Worm (Caenorhabditis elegans) whole organism, L4/young adult: ENCODE results near the gene F20B10.3.
"Not testable (repeated sequence)": the region's sequence is repeated elsewhere in the genome, so short reads cannot be mapped to it uniquely, and the experiment has no call there.

ENCODE experiments used
- W03F9.2 ChIP-seq: fragments of 150-350 bp; optimal IDR thresholded peaks from 2 replicates; lab custom pipeline; 2014; ENCODE audit warnings: missing biosample characterization, missing genetic modification characterization
- dao-5 ChIP-seq: sonication (generic microtip); optimal IDR thresholded peaks from 2 replicates; lab custom pipeline; 2016; ENCODE audit warnings: missing genotype, missing genetic modification characterization, moderate library complexity, missing compliant biosample characterization
- him-1 ChIP-seq: sonication (generic microtip); optimal IDR thresholded peaks from 2 replicates; lab custom pipeline; 2016; ENCODE audit warnings: missing genotype, missing genetic modification reagents, missing genetic modification characterization, missing compliant biosample characterization

Gene F20B10.3

DNA sequence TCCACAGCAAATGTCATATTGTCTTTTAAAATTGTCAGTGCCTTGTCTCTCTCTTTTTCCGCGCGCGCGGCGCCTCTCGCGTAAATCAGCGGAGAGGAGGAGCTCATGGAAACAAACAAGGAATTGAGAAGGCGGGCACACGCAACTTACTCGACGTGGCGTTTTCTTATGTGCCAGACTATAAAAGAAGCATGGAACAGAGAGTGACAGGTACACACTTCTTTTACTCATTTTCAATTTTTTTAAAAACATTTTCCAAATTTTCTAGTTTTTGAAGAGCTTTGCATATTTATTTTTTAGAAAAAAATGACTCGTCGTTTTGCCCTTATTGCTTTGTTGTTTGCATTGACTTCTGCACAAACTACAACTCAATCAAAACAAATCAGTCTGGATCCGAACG, at the start of gene F20B10.3:
Gene F20B10.3 (plus strand): TSS at position 301 of the 400 bp plus-strand sequence.
- TF ChIP-seq dao-5 (tag; lab: Kevin White, UChicago) (no peak), him-1 (tag; lab: Kevin White, UChicago) (no peak), W03F9.2 (no peak)

DNA sequence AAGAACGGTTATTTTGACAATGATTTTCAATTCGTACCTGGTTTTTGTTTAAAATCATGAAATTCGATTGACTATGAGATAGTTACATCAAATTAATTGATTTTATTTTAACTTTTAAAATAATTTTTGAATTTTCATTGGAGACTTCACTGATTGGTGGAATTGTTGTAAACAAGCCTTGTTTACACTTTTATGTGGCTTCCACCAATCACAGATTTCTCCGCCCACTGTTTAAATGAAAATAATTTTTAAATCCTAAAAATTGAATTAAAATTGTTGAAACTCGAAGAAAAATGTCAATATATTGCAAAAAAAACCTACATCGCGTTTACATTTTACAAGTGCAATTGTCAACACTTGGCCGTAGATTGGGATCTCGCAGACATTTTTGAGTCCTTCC, 47.5 kb upstream of the F20B10.3 start:
- TF ChIP-seq W03F9.2 (no peak), him-1 (tag; lab: Kevin White, UChicago) (no peak), dao-5 (tag; lab: Kevin White, UChicago) (no peak)

- TF ChIP-seq dao-5 (tag; lab: Kevin White, UChicago): no peak
- TF ChIP-seq W03F9.2: peak; percentile 53
Measured at ce11 chrIV:12121076-12121475, 47.0 kb upstream of the F20B10.3 start, which contains the start of the genes ddb-1 and M18.6. TSS of gene ddb-1 (minus strand) at chrIV:12121165. TSS of gene M18.6 (plus strand) at chrIV:12121310.

DNA sequence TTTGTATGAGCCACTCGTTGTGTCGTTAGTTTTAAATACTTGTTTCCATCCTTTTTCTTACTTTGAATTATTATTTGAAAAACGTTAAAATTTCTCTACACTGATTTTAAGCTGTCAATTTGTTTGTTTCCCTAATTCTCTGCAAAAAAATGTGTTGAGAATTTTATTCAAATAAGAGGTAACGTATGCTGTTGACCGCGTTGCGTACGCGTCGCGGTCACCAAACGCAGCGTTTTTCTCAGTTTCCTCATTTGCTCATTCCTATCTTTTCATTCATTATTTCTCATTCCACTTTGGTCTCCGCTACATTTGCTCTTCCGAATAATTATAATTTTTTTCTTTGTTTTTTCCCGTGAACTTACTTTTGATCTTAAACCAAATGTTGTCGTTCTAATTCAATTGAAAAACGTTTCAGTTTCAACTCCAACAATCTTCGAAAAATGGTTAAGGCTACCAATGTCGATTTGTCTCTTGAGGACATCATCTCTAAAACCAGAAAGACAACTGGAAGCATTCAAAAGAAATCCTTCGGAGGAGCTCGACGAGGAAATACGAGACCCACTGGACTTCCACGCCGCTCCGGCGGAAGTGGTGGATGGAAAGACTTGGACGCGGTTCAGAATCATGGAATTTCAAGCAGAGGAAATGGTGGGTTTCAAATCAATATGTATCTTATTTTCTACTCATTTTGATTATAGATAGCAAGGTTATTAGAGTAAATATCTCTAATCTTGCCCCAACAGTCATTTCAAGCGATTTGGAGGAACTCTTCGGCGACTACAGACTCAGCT, 45.0 kb upstream of the F20B10.3 start, which contains the start of gene aly-3:
Gene aly-3 (plus strand): TSS at position 409 of the 791 bp plus-strand sequence.
- TF ChIP-seq him-1 (tag; lab: Kevin White, UChicago) (no peak), dao-5 (tag; lab: Kevin White, UChicago) (no peak), W03F9.2 (no peak)

- TF ChIP-seq W03F9.2: no peak
- TF ChIP-seq him-1 (tag; lab: Kevin White, UChicago): no peak
- TF ChIP-seq dao-5 (tag; lab: Kevin White, UChicago): no peak
Measured at ce11 chrIV:12124314-12125084, 43.5 kb upstream of the F20B10.3 start, which contains the start of gene dhhc-6. TSS of gene dhhc-6 (plus strand) at chrIV:12124952.

- no peak for TF ChIP-seq him-1 (tag; lab: Kevin White, UChicago)
- no peak for TF ChIP-seq W03F9.2
- TF ChIP-seq dao-5 (tag; lab: Kevin White, UChicago): no peak
Measured at ce11 chrIV:12126740-12127472, 41.1 kb upstream of the F20B10.3 start.

DNA sequence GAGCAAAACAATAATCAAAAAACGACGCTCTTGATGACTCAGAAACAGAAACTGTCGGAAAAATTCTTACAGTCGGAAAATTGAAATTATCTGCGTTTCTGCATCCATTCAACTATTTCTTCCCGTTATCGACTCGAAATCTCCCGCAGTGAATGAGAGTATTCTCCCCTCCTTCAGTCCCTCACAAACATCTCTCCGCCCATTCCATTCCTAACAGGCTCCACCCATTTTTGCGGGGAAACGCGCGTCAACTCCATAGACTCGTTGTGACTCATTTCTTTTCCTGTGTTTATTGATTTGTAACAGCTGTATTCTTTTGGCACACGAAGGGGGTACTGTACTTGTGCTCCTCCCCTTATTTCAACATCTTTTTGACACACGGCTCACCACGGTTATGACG, 40.2 kb upstream of the F20B10.3 start:
- TF ChIP-seq W03F9.2 (no peak), dao-5 (tag; lab: Kevin White, UChicago) (no peak), him-1 (tag; lab: Kevin White, UChicago) (no peak)

DNA sequence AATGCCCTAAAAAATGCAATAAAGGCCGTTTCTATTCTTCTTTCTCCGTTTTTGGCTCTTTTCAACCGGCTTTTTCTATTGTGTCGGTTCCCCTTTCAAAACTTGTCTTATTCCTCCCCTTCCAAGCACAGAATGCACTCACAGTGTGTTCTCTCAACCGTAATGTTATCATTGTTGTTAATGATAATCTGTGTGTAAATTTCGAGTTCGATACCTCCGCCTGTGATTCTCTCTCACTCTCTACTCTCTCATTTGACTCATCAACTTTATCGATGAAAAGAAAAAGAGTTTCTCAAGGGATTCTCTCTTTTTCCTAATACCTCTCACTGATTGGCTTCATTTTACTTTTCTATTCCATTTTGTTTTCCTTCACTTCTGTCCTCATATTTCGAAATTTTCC, 39.3 kb upstream of the F20B10.3 start:
- TF ChIP-seq dao-5 (tag; lab: Kevin White, UChicago): no peak
- TF ChIP-seq him-1 (tag; lab: Kevin White, UChicago): no peak
- no peak for TF ChIP-seq W03F9.2

ce11 chrIV:12129204-12129603, 38.8 kb upstream of the F20B10.3 start, which contains the start of gene lin-24:
TSS of gene lin-24 (plus strand) at chrIV:12129504.
- TF ChIP-seq him-1 (tag; lab: Kevin White, UChicago) (no peak), dao-5 (tag; lab: Kevin White, UChicago) (no peak), W03F9.2 (no peak)

- TF ChIP-seq W03F9.2 (no peak), dao-5 (tag; lab: Kevin White, UChicago) (no peak), him-1 (tag; lab: Kevin White, UChicago) (no peak)
Measured at ce11 chrIV:12131308-12132072, 36.6 kb upstream of the F20B10.3 start.

ce11 chrIV:12133776-12134175, 34.3 kb upstream of the F20B10.3 start:
- no peak for TF ChIP-seq dao-5 (tag; lab: Kevin White, UChicago)
- no peak for TF ChIP-seq him-1 (tag; lab: Kevin White, UChicago)
- TF ChIP-seq W03F9.2: no peak

ce11 chrIV:12134991-12135390, 33.1 kb upstream of the F20B10.3 start:
- TF ChIP-seq W03F9.2: no peak
- no peak for TF ChIP-seq dao-5 (tag; lab: Kevin White, UChicago)
- TF ChIP-seq him-1 (tag; lab: Kevin White, UChicago): no peak

ce11 chrIV:12138093-12138492, 30.0 kb upstream of the F20B10.3 start, which contains the start of gene B0001.4:
TSS of gene B0001.4 (minus strand) at chrIV:12138193.
- not testable (repeated sequence) for TF ChIP-seq W03F9.2; him-1 (tag; lab: Kevin White, UChicago); dao-5 (tag; lab: Kevin White, UChicago)
